Fruit fly (Drosophila melanogaster): Measurements from ENCODE around the gene Sas10.

Sas10 gene

dm6 chrX:5332259-5332862, 15.2 kb downstream of the Sas10 start, which contains the start of gene CanB (continued):
- no peak for TF ChIP-seq sens-2 (GFP tag; IDR thresholded peaks at IDR 0.05)
- TF ChIP-seq CG14965 (GFP tag; optimal IDR thresholded peaks at IDR 0.05; ENCODE audit: borderline replicate concordance), result no peak
- TF ChIP-seq CG1024 (GFP tag; IDR thresholded peaks at IDR 0.05), result no peak
- TF ChIP-seq danr (GFP tag; IDR thresholded peaks at IDR 0.05), result no peak
- no peak for TF ChIP-seq Meics (GFP tag; optimal IDR thresholded peaks at IDR 0.05)
- no peak for TF ChIP-seq z (GFP tag; IDR thresholded peaks at IDR 0.05)
- TF ChIP-seq Gsc (GFP tag; IDR thresholded peaks at IDR 0.05), result no peak
- TF ChIP-seq CG4328 (GFP tag; optimal IDR thresholded peaks at IDR 0.05), result no peak
- TF ChIP-seq Drgx (GFP tag; IDR thresholded peaks at IDR 0.05), result no peak
- TF ChIP-seq pan (optimal IDR thresholded peaks at IDR 0.05), result no peak
- no peak for TF ChIP-seq pan (GFP tag; optimal IDR thresholded peaks at IDR 0.05 in 1 of 2, IDR thresholded peaks at IDR 0.05 in 1 of 2)
- TF ChIP-seq CG6791 (GFP tag; IDR thresholded peaks at IDR 0.05; ENCODE audit: partially characterized antibody), result peak; percentile 74
- no peak for TF ChIP-seq tx (GFP tag; optimal IDR thresholded peaks at IDR 0.05)
- TF ChIP-seq Atf-2 (GFP tag; optimal IDR thresholded peaks at IDR 0.05), result no peak
- no peak for TF ChIP-seq fd3F (GFP tag; optimal IDR thresholded peaks at IDR 0.05)
- peak; percentile 38; the same call in 1 of the 2 replicates for TF ChIP-seq inv (GFP tag; IDR thresholded peaks at IDR 0.05; ENCODE audit: partially characterized antibody)
- TF ChIP-seq CG30020 (tag; optimal IDR thresholded peaks at IDR 0.05), result no peak
- TF ChIP-seq CG6254 (GFP tag; optimal IDR thresholded peaks at IDR 0.05), result no peak
- TF ChIP-seq CkIIα-i1 (GFP tag; IDR thresholded peaks at IDR 0.05), result no peak
- TF ChIP-seq Rfx (GFP tag; IDR thresholded peaks at IDR 0.05), result peak; percentile 41; the same call in 1 of the 2 replicates
- TF ChIP-seq Hr39 (optimal IDR thresholded peaks at IDR 0.05), result no peak
- no peak for TF ChIP-seq peb (GFP tag; IDR thresholded peaks at IDR 0.05)
- peak; percentile 70 for TF ChIP-seq Ets97D (GFP tag; optimal IDR thresholded peaks at IDR 0.05)
- no peak for TF ChIP-seq CG10979 (tag; optimal IDR thresholded peaks at IDR 0.05)
- no peak for TF ChIP-seq lola (GFP tag; optimal IDR thresholded peaks at IDR 0.05)
- no peak for TF ChIP-seq Sin3A (optimal IDR thresholded peaks at IDR 0.05)
- no peak for TF ChIP-seq Hey (tag; optimal IDR thresholded peaks at IDR 0.05)
- no peak for TF ChIP-seq Hand (GFP tag; optimal IDR thresholded peaks at IDR 0.05)
- TF ChIP-seq ind (GFP tag; optimal IDR thresholded peaks at IDR 0.05), result no peak
- no peak for TF ChIP-seq CG17361 (GFP tag; IDR thresholded peaks at IDR 0.05)
- TF ChIP-seq CG14441 (GFP tag; IDR thresholded peaks at IDR 0.05), result no peak
- TF ChIP-seq gcm (GFP tag; optimal IDR thresholded peaks at IDR 0.05), result no peak
- no peak for TF ChIP-seq Ssrp (tag; optimal IDR thresholded peaks at IDR 0.05)
- no peak for TF ChIP-seq ap (GFP tag; IDR thresholded peaks at IDR 0.05)
- TF ChIP-seq E2f2 (GFP tag; IDR thresholded peaks at IDR 0.05), result peak; percentile 31
- no peak for TF ChIP-seq CG8944 (GFP tag; optimal IDR thresholded peaks at IDR 0.05)
- TF ChIP-seq CG12219 (GFP tag; optimal IDR thresholded peaks at IDR 0.05), result no peak
- TF ChIP-seq CG11247 (GFP tag; IDR thresholded peaks at IDR 0.05), result no peak
- no peak for TF ChIP-seq Xrp1 (GFP tag; IDR thresholded peaks at IDR 0.05)
- no peak for TF ChIP-seq CG4404 (GFP tag; IDR thresholded peaks at IDR 0.05)
- no peak for TF ChIP-seq pfk (GFP tag; optimal IDR thresholded peaks at IDR 0.05)
- TF ChIP-seq bigmax (GFP tag; optimal IDR thresholded peaks at IDR 0.05), result no peak
- peak; percentile 39 for TF ChIP-seq CG33213 (GFP tag; optimal IDR thresholded peaks at IDR 0.05)
- TF ChIP-seq CG10274 (GFP tag; optimal IDR thresholded peaks at IDR 0.05), result no peak
- TF ChIP-seq Sox100B (GFP tag; optimal IDR thresholded peaks at IDR 0.05), result no peak
- TF ChIP-seq otp (GFP tag; IDR thresholded peaks at IDR 0.05), result no peak
- TF ChIP-seq CG6765 (GFP tag; optimal IDR thresholded peaks at IDR 0.05), result no peak
- no peak for TF ChIP-seq tna (GFP tag; IDR thresholded peaks at IDR 0.05; ENCODE audit: partially characterized antibody)
- TF ChIP-seq CG34422 (GFP tag; IDR thresholded peaks at IDR 0.05), result no peak
- no peak for TF ChIP-seq Ptx1 (GFP tag; IDR thresholded peaks at IDR 0.05)
- TF ChIP-seq CG14860 (GFP tag; IDR thresholded peaks at IDR 0.05; ENCODE audit: partially characterized antibody), result no peak
- no peak for TF ChIP-seq tio (GFP tag; optimal IDR thresholded peaks at IDR 0.05)

Data from whole organism, embryonic.